Fruit fly (Drosophila melanogaster): ENCODE data around the gene CG16956.

The CG16956 gene

dm6 chr2L:13394903-13395302, 19.5 kb downstream of the CG16956 start, which contains the start of gene RpL24 (continued):
- TF ChIP-seq dsx (GFP tag; optimal IDR thresholded peaks at IDR 0.05; ENCODE audit: poor library complexity, severe bottlenecking) (no peak), CG9139 (GFP tag; optimal IDR thresholded peaks at IDR 0.05) (peak; percentile 87), esn (GFP tag; optimal IDR thresholded peaks at IDR 0.05) (peak; percentile 93), ss (GFP tag; optimal IDR thresholded peaks at IDR 0.05) (peak; percentile 84 to 92), cyc (GFP tag; optimal IDR thresholded peaks at IDR 0.05) (peak; percentile 84), CG34406 (GFP tag; optimal IDR thresholded peaks at IDR 0.05) (peak; percentile 86), CG10631 (GFP tag; optimal IDR thresholded peaks at IDR 0.05) (no peak), CG3032 (tag; optimal IDR thresholded peaks at IDR 0.05) (peak; percentile 65), Blimp-1 (GFP tag; optimal IDR thresholded peaks at IDR 0.05) (peak; percentile 75), eg (GFP tag; IDR thresholded peaks at IDR 0.05) (peak; percentile 92), CG11294 (GFP tag; IDR thresholded peaks at IDR 0.05) (peak; percentile 18; the same call in 1 of the 2 replicates), CG11762 (GFP tag; optimal IDR thresholded peaks at IDR 0.05; ENCODE audit: insufficient read depth) (peak; percentile 76), CG10669 (GFP tag; optimal IDR thresholded peaks at IDR 0.05) (peak; percentile 78), Eip78C (GFP tag) (peak; percentile 96), Ets96B (tag; optimal IDR thresholded peaks at IDR 0.05) (peak; percentile 56)

DNA sequence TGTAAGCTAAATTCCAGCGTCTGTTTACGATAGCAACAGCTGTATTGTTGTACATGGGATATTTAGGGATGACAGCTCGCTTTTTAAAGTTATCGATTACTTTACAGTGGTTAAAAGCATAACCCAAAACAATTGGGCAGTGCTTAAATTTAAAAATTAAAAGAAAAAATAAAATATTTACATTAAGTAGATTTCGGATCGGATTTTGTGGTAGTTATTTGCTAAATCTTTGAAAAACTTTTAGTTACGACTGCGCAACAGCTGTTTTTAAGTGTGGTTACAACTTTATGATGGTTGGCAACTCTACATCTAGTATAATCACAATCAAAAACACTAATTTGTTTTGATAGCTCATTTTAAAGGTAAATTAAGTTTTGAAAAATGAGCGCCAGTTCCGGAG, 27.1 kb downstream of the CG16956 start, which contains the start of the genes Ing5 and CG7099:
Gene Ing5, minus strand, starts transcription at position 58 of the 400 bp plus-strand sequence.
Gene CG7099, plus strand, starts transcription at position 317 of the 400 bp plus-strand sequence.
- TF ChIP-seq net (GFP tag; optimal IDR thresholded peaks at IDR 0.05) (peak; percentile 93), Eip78C (GFP tag) (peak; percentile 98), spab (GFP tag; optimal IDR thresholded peaks at IDR 0.05) (no peak), fkh (GFP tag; optimal IDR thresholded peaks at IDR 0.05) (peak; percentile 95), CG1621 (tag; optimal IDR thresholded peaks at IDR 0.05) (peak; percentile 86), Gug (GFP tag; IDR thresholded peaks at IDR 0.05) (peak; percentile 93), Blimp-1 (GFP tag; optimal IDR thresholded peaks at IDR 0.05) (peak; percentile 78), eg (GFP tag; IDR thresholded peaks at IDR 0.05) (peak; percentile 96), CG31627 (GFP tag; optimal IDR thresholded peaks at IDR 0.05) (peak; percentile 96), CG3032 (tag; optimal IDR thresholded peaks at IDR 0.05) (peak; percentile 94), CG6792 (GFP tag; optimal IDR thresholded peaks at IDR 0.05) (peak; percentile 93), CG34406 (GFP tag; optimal IDR thresholded peaks at IDR 0.05) (peak; percentile 96), Smox (GFP tag; optimal IDR thresholded peaks at IDR 0.05) (peak; percentile 95), CG11902 (GFP tag; optimal IDR thresholded peaks at IDR 0.05) (peak; percentile 94), lz (GFP tag; optimal IDR thresholded peaks at IDR 0.05) (peak; percentile 96), cyc (GFP tag; optimal IDR thresholded peaks at IDR 0.05) (peak; percentile 95), fd59A (GFP tag; optimal IDR thresholded peaks at IDR 0.05) (peak; percentile 84), CG7368 (GFP tag; optimal IDR thresholded peaks at IDR 0.05) (peak; percentile 90), CG9139 (GFP tag; optimal IDR thresholded peaks at IDR 0.05) (no peak), esn (GFP tag; optimal IDR thresholded peaks at IDR 0.05) (peak; percentile 97), CG8319 (GFP tag; optimal IDR thresholded peaks at IDR 0.05) (peak; percentile 90), Eip93F (GFP tag; optimal IDR thresholded peaks at IDR 0.05) (peak; percentile 92), Ets21C (GFP tag; optimal IDR thresholded peaks at IDR 0.05) (peak; percentile 93), fd85E (GFP tag; optimal IDR thresholded peaks at IDR 0.05) (no peak), pdm3 (GFP tag; optimal IDR thresholded peaks at IDR 0.05) (peak; percentile 95), salr (GFP tag; optimal IDR thresholded peaks at IDR 0.05) (peak; percentile 88 to 92), CG8632 (GFP tag; optimal IDR thresholded peaks at IDR 0.05) (peak; percentile 95), dac (GFP tag; optimal IDR thresholded peaks at IDR 0.05) (peak; percentile 88), Hr4 (GFP tag; optimal IDR thresholded peaks at IDR 0.05) (peak; percentile 96), CG15336 (GFP tag; IDR thresholded peaks at IDR 0.05) (peak; percentile 89), CG4318 (GFP tag; optimal IDR thresholded peaks at IDR 0.05) (peak; percentile 91), vri (GFP tag; optimal IDR thresholded peaks at IDR 0.05) (no peak), Hr38 (GFP tag; optimal IDR thresholded peaks at IDR 0.05) (peak; percentile 19), CG6808 (GFP tag; optimal IDR thresholded peaks at IDR 0.05) (peak; percentile 80), CG6163 (GFP tag; IDR thresholded peaks at IDR 0.05) (peak; percentile 96), CG6276 (GFP tag; optimal IDR thresholded peaks at IDR 0.05) (no peak), CG10631 (GFP tag; optimal IDR thresholded peaks at IDR 0.05) (peak; percentile 97), CG11294 (GFP tag; IDR thresholded peaks at IDR 0.05) (peak; percentile 90), CG16779 (tag; optimal IDR thresholded peaks at IDR 0.05) (no peak), achi (GFP tag; optimal IDR thresholded peaks at IDR 0.05) (peak; percentile 96), Lpt (GFP tag; optimal IDR thresholded peaks at IDR 0.05) (peak; percentile 90), CG6854 (GFP tag; optimal IDR thresholded peaks at IDR 0.05) (peak; percentile 82), Sox14 (GFP tag; optimal IDR thresholded peaks at IDR 0.05) (peak; percentile 95)
